Worm (Caenorhabditis elegans) whole organism, mixed stage, embryonic: ENCODE results near the gene ttr-5.

Experiments used
- M03D4.4 ChIP-seq: sonication (generic microtip); optimal IDR thresholded peaks from 2 replicates; lab custom pipeline; 2017; ENCODE audit warnings: mild to moderate bottlenecking, missing genetic modification characterization, missing compliant biosample characterization
- bed-3 ChIP-seq: fragments of 200-800 bp; sonication (Bioruptor generic); optimal IDR thresholded peaks from 3 replicates; lab custom pipeline; 2018; ENCODE audit warnings: mild to moderate bottlenecking, missing genetic modification characterization, moderate library complexity, missing compliant biosample characterization
- blmp-1 ChIP-seq: fragments of 150-350 bp; optimal IDR thresholded peaks from 2 replicates; lab custom pipeline; 2014; ENCODE audit warnings: missing biosample characterization, missing genetic modification characterization
- ceh-43 ChIP-seq: fragments of 200-800 bp; sonication (Bioruptor generic); optimal IDR thresholded peaks from 2 replicates; lab custom pipeline; 2018; ENCODE audit warnings: mild to moderate bottlenecking, missing genetic modification characterization, moderate library complexity, missing compliant biosample characterization
- ceh-83 ChIP-seq: fragments of 200-800 bp; sonication (Bioruptor generic); optimal IDR thresholded peaks from 2 replicates; lab custom pipeline; 2018; ENCODE audit warnings: mild to moderate bottlenecking, missing genetic modification characterization, missing compliant biosample characterization
- ces-1 ChIP-seq: fragments of 150-350 bp; optimal IDR thresholded peaks from 2 replicates; lab custom pipeline; 2014; ENCODE audit warnings: missing biosample characterization, missing genetic modification reagents, missing genetic modification characterization
- drap-1 ChIP-seq: fragments of 200-800 bp; sonication (Bioruptor generic); optimal IDR thresholded peaks from 3 replicates; lab custom pipeline; 2018; ENCODE audit warnings: mild to moderate bottlenecking, missing genetic modification characterization, missing compliant biosample characterization
- elt-1 ChIP-seq: sonication (generic microtip); optimal IDR thresholded peaks from 2 replicates; lab custom pipeline; 2017; ENCODE audit warnings: missing genetic modification characterization, mild to moderate bottlenecking, missing compliant biosample characterization, antibody characterized with exemption, moderate library complexity, borderline replicate concordance; ENCODE audit not compliant: insufficient read depth
- elt-3 ChIP-seq: fragments of 150-350 bp; optimal IDR thresholded peaks from 2 replicates; lab custom pipeline; 2014; ENCODE audit warnings: missing biosample characterization, missing genetic modification characterization
- flh-1 ChIP-seq: fragments of 200-800 bp; sonication (Bioruptor generic); optimal IDR thresholded peaks from 2 replicates; lab custom pipeline; 2018; ENCODE audit warnings: mild to moderate bottlenecking, missing genetic modification characterization, moderate library complexity, missing compliant biosample characterization
- ham-2 ChIP-seq: fragments of 200-800 bp; sonication (Bioruptor generic); optimal IDR thresholded peaks from 2 replicates; lab custom pipeline; 2018; ENCODE audit warnings: mild to moderate bottlenecking, missing genetic modification characterization, missing compliant biosample characterization
- hlh-1 ChIP-seq: fragments of 150-350 bp; optimal IDR thresholded peaks from 2 replicates; lab custom pipeline; 2014; ENCODE audit warnings: missing biosample characterization, missing genetic modification reagents, missing genetic modification characterization
- lin-13 ChIP-seq: fragments of 150-350 bp; optimal IDR thresholded peaks from 2 replicates; lab custom pipeline; 2014; ENCODE audit warnings: missing biosample characterization, missing genetic modification characterization
- lin-32 ChIP-seq: fragments of 200-800 bp; sonication (Bioruptor generic); optimal IDR thresholded peaks from 2 replicates; lab custom pipeline; 2018; ENCODE audit warnings: mild to moderate bottlenecking, missing genetic modification characterization, missing compliant biosample characterization
- lsy-2 ChIP-seq: fragments of 150-350 bp; optimal IDR thresholded peaks from 2 replicates; lab custom pipeline; 2014; ENCODE audit warnings: missing biosample characterization, missing genetic modification characterization
- mab-5 ChIP-seq: fragments of 150-350 bp; optimal IDR thresholded peaks from 2 replicates; lab custom pipeline; 2014; ENCODE audit warnings: missing biosample characterization, missing genetic modification characterization
- mls-2 ChIP-seq: sonication (generic microtip); optimal IDR thresholded peaks from 2 replicates; lab custom pipeline; 2016; ENCODE audit warnings: mild to moderate bottlenecking, missing genetic modification characterization, moderate library complexity, missing compliant biosample characterization
- nhr-12 ChIP-seq: fragments of 150-350 bp; optimal IDR thresholded peaks from 2 replicates; lab custom pipeline; 2014; ENCODE audit warnings: missing biosample characterization, missing genetic modification characterization
- nhr-2 ChIP-seq: fragments of 150-350 bp; optimal IDR thresholded peaks from 2 replicates; lab custom pipeline; 2014; ENCODE audit warnings: missing biosample characterization, missing genetic modification characterization
- nhr-237 ChIP-seq: fragments of 150-350 bp; optimal IDR thresholded peaks from 2 replicates; lab custom pipeline; 2014; ENCODE audit warnings: missing biosample characterization, missing genetic modification characterization
- nhr-28 ChIP-seq: fragments of 150-350 bp; optimal IDR thresholded peaks from 2 replicates; lab custom pipeline; 2014; ENCODE audit warnings: missing biosample characterization, missing genetic modification characterization
- nhr-76 ChIP-seq: sonication (generic microtip); optimal IDR thresholded peaks from 2 replicates; lab custom pipeline; 2017; ENCODE audit warnings: missing biosample characterization, missing genetic modification characterization
- pha-4 ChIP-seq: fragments of 150-350 bp; optimal IDR thresholded peaks from 2 replicates; lab custom pipeline; 2018; ENCODE audit warnings: missing biosample characterization, missing genetic modification reagents, missing genetic modification characterization
- sem-2 ChIP-seq: fragments of 200-800 bp; sonication (Bioruptor generic); optimal IDR thresholded peaks from 2 replicates; lab custom pipeline; 2018; ENCODE audit warnings: mild to moderate bottlenecking, missing genetic modification characterization, missing compliant biosample characterization
- snpc-4 ChIP-seq: fragments of 150-350 bp; optimal IDR thresholded peaks from 2 replicates; lab custom pipeline; 2014; ENCODE audit warnings: missing biosample characterization, missing genetic modification characterization
- sptf-1 ChIP-seq: sonication (generic microtip); optimal IDR thresholded peaks from 2 replicates; lab custom pipeline; 2017; ENCODE audit warnings: mild to moderate bottlenecking, missing genetic modification characterization, moderate library complexity, missing compliant biosample characterization
- tbx-8 ChIP-seq: fragments of 200-800 bp; sonication (Bioruptor generic); optimal IDR thresholded peaks from 2 replicates; lab custom pipeline; 2018; ENCODE audit warnings: mild to moderate bottlenecking, missing genetic modification characterization, moderate library complexity, missing compliant biosample characterization
- unc-120 ChIP-seq: sonication (generic microtip); optimal IDR thresholded peaks from 2 replicates; lab custom pipeline; 2017; ENCODE audit warnings: missing genetic modification characterization, missing compliant biosample characterization; ENCODE audit not compliant: poor library complexity, severe bottlenecking
- unc-39 ChIP-seq: fragments of 150-350 bp; optimal IDR thresholded peaks from 2 replicates; lab custom pipeline; 2014; ENCODE audit warnings: missing biosample characterization, missing genetic modification characterization
- unc-62 ChIP-seq: fragments of 150-350 bp; optimal IDR thresholded peaks from 2 replicates; lab custom pipeline; 2014; ENCODE audit warnings: missing biosample characterization, missing genetic modification reagents, missing genetic modification characterization
- zip-8 ChIP-seq: fragments of 150-350 bp; optimal IDR thresholded peaks from 2 replicates; lab custom pipeline; 2014; ENCODE audit warnings: missing biosample characterization, missing genetic modification characterization

Gene ttr-5

ce11 chrIII:9361228-9361627, 31.1 kb downstream of the ttr-5 start, which contains the start of gene flp-25:
flp-25 (plus strand) TSS chrIII:9361528.
- no peak for TF ChIP-seq unc-120 (tag; lab: Kevin White, UChicago)
- no peak for TF ChIP-seq nhr-237 (tag; lab: Kevin White, UChicago)
- no peak for TF ChIP-seq elt-1
- TF ChIP-seq sem-2 = no peak
- no peak for TF ChIP-seq ham-2 (GFP tag; lab: Kevin White, UChicago)
- no peak for TF ChIP-seq ceh-83 (GFP tag; lab: Kevin White, UChicago)
- TF ChIP-seq ceh-43 (GFP tag; lab: Kevin White, UChicago) = no peak
- no peak for TF ChIP-seq ces-1 (GFP tag; lab: Kevin White, UChicago)
- no peak for TF ChIP-seq tbx-8 (GFP tag; lab: Kevin White, UChicago)
- no peak for TF ChIP-seq nhr-12 (tag; lab: Kevin White, UChicago)
- TF ChIP-seq nhr-76 (tag; lab: Kevin White, UChicago) = no peak
- TF ChIP-seq blmp-1 (tag; lab: Kevin White, UChicago) = no peak
- no peak for TF ChIP-seq M03D4.4 (tag; lab: Kevin White, UChicago)
- TF ChIP-seq drap-1 (GFP tag; lab: Kevin White, UChicago) = no peak
- TF ChIP-seq pha-4 (tag; lab: Kevin White, UChicago) = no peak
- no peak for TF ChIP-seq lin-13
- TF ChIP-seq flh-1 (GFP tag; lab: Kevin White, UChicago) = no peak
- no peak for TF ChIP-seq hlh-1 (tag; lab: Kevin White, UChicago)
- no peak for TF ChIP-seq nhr-2
- TF ChIP-seq, all 35 proteins: peak for 0

- TF ChIP-seq lsy-2 (tag; lab: Kevin White, UChicago) (no peak), flh-1 (GFP tag; lab: Kevin White, UChicago) (no peak), nhr-12 (tag; lab: Kevin White, UChicago) (no peak), bed-3 (no peak), tbx-8 (GFP tag; lab: Kevin White, UChicago) (no peak), mab-5 (no peak), hlh-1 (tag; lab: Kevin White, UChicago) (no peak), zip-8 (tag; lab: Kevin White, UChicago) (no peak), M03D4.4 (tag; lab: Kevin White, UChicago) (no peak), nhr-76 (tag; lab: Kevin White, UChicago) (no peak), sem-2 (no peak)
Observed at ce11 chrIII:9366376-9366775, 36.3 kb downstream of the ttr-5 start.

ce11 chrIII:9366971-9367370, 36.9 kb downstream of the ttr-5 start, which contains the start of gene crn-6:
crn-6 (plus strand) TSS chrIII:9367271.
- TF ChIP-seq lsy-2 (tag; lab: Kevin White, UChicago) = no peak
- TF ChIP-seq nhr-76 (tag; lab: Kevin White, UChicago) = no peak
- no peak for TF ChIP-seq unc-62
- TF ChIP-seq sem-2 = no peak
- no peak for TF ChIP-seq flh-1 (GFP tag; lab: Kevin White, UChicago)
- TF ChIP-seq unc-39 (tag; lab: Kevin White, UChicago) = no peak
- no peak for TF ChIP-seq elt-1
- TF ChIP-seq elt-3 = no peak
- no peak for TF ChIP-seq nhr-28 (tag; lab: Kevin White, UChicago)
- no peak for TF ChIP-seq drap-1 (GFP tag; lab: Kevin White, UChicago)
- TF ChIP-seq nhr-2 = no peak
- no peak for TF ChIP-seq lin-32 (GFP tag; lab: Kevin White, UChicago)

ce11 chrIII:9373779-9374178, 43.7 kb downstream of the ttr-5 start:
- TF ChIP-seq ceh-83 (GFP tag; lab: Kevin White, UChicago) = no peak
- no peak for TF ChIP-seq sptf-1 (tag; lab: Kevin White, UChicago)
- TF ChIP-seq drap-1 (GFP tag; lab: Kevin White, UChicago) = no peak
- no peak for TF ChIP-seq ham-2 (GFP tag; lab: Kevin White, UChicago)
- no peak for TF ChIP-seq unc-39 (tag; lab: Kevin White, UChicago)
- TF ChIP-seq ceh-43 (GFP tag; lab: Kevin White, UChicago) = no peak
- TF ChIP-seq elt-3 = no peak
- no peak for TF ChIP-seq zip-8 (tag; lab: Kevin White, UChicago)
- no peak for TF ChIP-seq snpc-4
- no peak for TF ChIP-seq bed-3
- TF ChIP-seq sem-2 = no peak
- no peak for TF ChIP-seq elt-1
- TF ChIP-seq mab-5 = no peak
- TF ChIP-seq mls-2 = no peak
- TF ChIP-seq, all 35 proteins: peak for 0

- no peak for TF ChIP-seq blmp-1 (tag; lab: Kevin White, UChicago)
Observed at ce11 chrIII:9376701-9377100, 46.6 kb downstream of the ttr-5 start.
